Worm (Caenorhabditis elegans): ENCODE results near the gene col-162.

The col-162 gene

ce11 chrV:13421697-13422096 is 20.1 kb upstream of the col-162 start:
- TF ChIP-seq ahr-1 (tag; optimal IDR thresholded peaks at IDR 0.05) (no peak), rnt-1 (tag; optimal IDR thresholded peaks at IDR 0.05) (no peak), hlh-8 (tag; optimal IDR thresholded peaks at IDR 0.05) (no peak), dve-1 (tag; optimal IDR thresholded peaks at IDR 0.05) (no peak), zip-5 (tag; optimal IDR thresholded peaks at IDR 0.05) (no peak), Y22D7AL.16 (tag; optimal IDR thresholded peaks at IDR 0.05) (no peak), ets-4 (tag; optimal IDR thresholded peaks at IDR 0.05) (no peak), gmeb-2 (tag; optimal IDR thresholded peaks at IDR 0.05) (no peak), che-1 (tag; optimal IDR thresholded peaks at IDR 0.05) (no peak), T23F11.4 (GFP tag; optimal IDR thresholded peaks at IDR 0.05) (no peak), unc-86 (tag; optimal IDR thresholded peaks at IDR 0.05) (no peak), unc-3 (GFP tag; conservative IDR thresholded peaks at IDR 0.05) (no peak), unc-3 (tag; optimal IDR thresholded peaks at IDR 0.05) (no peak)

- TF ChIP-seq pag-3 (tag; optimal IDR thresholded peaks at IDR 0.05; ENCODE audit: borderline replicate concordance) (no peak), npax-4 (tag; optimal IDR thresholded peaks at IDR 0.05) (no peak), nhr-232 (tag; optimal IDR thresholded peaks at IDR 0.05) (no peak), Y22D7AL.16 (tag; optimal IDR thresholded peaks at IDR 0.05) (no peak), ceh-22 (tag; optimal IDR thresholded peaks at IDR 0.05) (no peak), pros-1 (tag; optimal IDR thresholded peaks at IDR 0.05) (no peak), C08G9.2 (tag; optimal IDR thresholded peaks at IDR 0.05) (no peak), tbx-7 (tag; optimal IDR thresholded peaks at IDR 0.05) (no peak), sdc-2 (tag; optimal IDR thresholded peaks at IDR 0.05) (no peak), ceh-24 (tag; optimal IDR thresholded peaks at IDR 0.05) (no peak), K02D7.2 (tag; optimal IDR thresholded peaks at IDR 0.05) (no peak)
Measured at ce11 chrV:13423045-13423444, 18.7 kb upstream of the col-162 start, which contains the start of gene srv-9. TSS of gene srv-9 (minus strand) at chrV:13423145.

- TF ChIP-seq che-1 (tag; optimal IDR thresholded peaks at IDR 0.05), result no peak
- no peak for TF ChIP-seq ceh-34 (tag; optimal IDR thresholded peaks at IDR 0.05)
- no peak for TF ChIP-seq ahr-1 (tag; optimal IDR thresholded peaks at IDR 0.05)
- no peak for TF ChIP-seq ref-2 (tag; optimal IDR thresholded peaks at IDR 0.05)
- no peak for TF ChIP-seq nfya-1 (tag; optimal IDR thresholded peaks at IDR 0.05)
- TF ChIP-seq sdc-2 (tag; optimal IDR thresholded peaks at IDR 0.05), result no peak
- TF ChIP-seq ceh-18 (tag; optimal IDR thresholded peaks at IDR 0.05), result no peak
- no peak for TF ChIP-seq pros-1 (tag; optimal IDR thresholded peaks at IDR 0.05)
- TF ChIP-seq C08G9.2 (tag; optimal IDR thresholded peaks at IDR 0.05), result no peak
- TF ChIP-seq unc-55 (GFP tag; optimal IDR thresholded peaks at IDR 0.05), result no peak
- no peak for TF ChIP-seq ets-4 (tag; optimal IDR thresholded peaks at IDR 0.05)
- TF ChIP-seq K02D7.2 (tag; optimal IDR thresholded peaks at IDR 0.05), result no peak
- no peak for TF ChIP-seq ztf-16 (tag; optimal IDR thresholded peaks at IDR 0.05)
- TF ChIP-seq sox-4 (tag; optimal IDR thresholded peaks at IDR 0.05), result no peak
- TF ChIP-seq ceh-31 (tag; optimal IDR thresholded peaks at IDR 0.05), result no peak
- TF ChIP-seq C38D4.7 (GFP tag; optimal IDR thresholded peaks at IDR 0.05), result no peak
- TF ChIP-seq Y22D7AL.16 (tag; optimal IDR thresholded peaks at IDR 0.05), result no peak
- TF ChIP-seq ceh-22 (tag; optimal IDR thresholded peaks at IDR 0.05), result no peak
Measured at ce11 chrV:13423608-13424007, 18.2 kb upstream of the col-162 start, which contains the start of gene srv-10. TSS of gene srv-10 (plus strand) at chrV:13423908.

ce11 chrV:13426764-13427163 is 15.0 kb upstream of the col-162 start, which contains the start of gene srd-18:
TSS of gene srd-18 (minus strand) at chrV:13426864.
- TF ChIP-seq C08G9.2 (tag; optimal IDR thresholded peaks at IDR 0.05) (no peak), nhr-232 (tag; optimal IDR thresholded peaks at IDR 0.05) (no peak), odd-2 (tag; optimal IDR thresholded peaks at IDR 0.05) (no peak), ceh-48 (tag; optimal IDR thresholded peaks at IDR 0.05) (no peak), ceh-6 (GFP tag; optimal IDR thresholded peaks at IDR 0.05) (no peak), gmeb-2 (tag; optimal IDR thresholded peaks at IDR 0.05) (no peak), hlh-30 (tag; optimal IDR thresholded peaks at IDR 0.05; ENCODE audit: insufficient read depth) (no peak), ttx-3 (tag; optimal IDR thresholded peaks at IDR 0.05) (no peak), F13H6.1 (tag; optimal IDR thresholded peaks at IDR 0.05) (no peak), elt-4 (tag; optimal IDR thresholded peaks at IDR 0.05) (no peak), syd-9 (tag; optimal IDR thresholded peaks at IDR 0.05) (no peak), ceh-2 (tag; optimal IDR thresholded peaks at IDR 0.05) (no peak), ets-4 (tag; optimal IDR thresholded peaks at IDR 0.05) (no peak), pat-9 (tag; optimal IDR thresholded peaks at IDR 0.05) (no peak), fax-1 (tag; optimal IDR thresholded peaks at IDR 0.05) (no peak)
